Worm (Caenorhabditis elegans) whole organism, L3 larva: ENCODE data around the gene F12E12.6.

Source experiments
- R02D3.7 ChIP-seq: fragments of 150-350 bp; optimal IDR thresholded peaks from 2 replicates; lab custom pipeline; 2014; ENCODE audit warnings: missing biosample characterization, missing genetic modification characterization
- ZK546.5 ChIP-seq: sonication (generic microtip); optimal IDR thresholded peaks from 2 replicates; lab custom pipeline; 2017; ENCODE audit warnings: missing biosample characterization, missing genetic modification characterization
- aly-2 ChIP-seq: fragments of 150-350 bp; optimal IDR thresholded peaks from 2 replicates; lab custom pipeline; 2014; ENCODE audit warnings: missing biosample characterization, missing genetic modification characterization
- ceh-16 ChIP-seq: sonication (generic microtip); optimal IDR thresholded peaks from 2 replicates; lab custom pipeline; 2017; ENCODE audit warnings: missing biosample characterization, missing genetic modification characterization
- ceh-9 ChIP-seq: sonication (generic microtip); optimal IDR thresholded peaks from 2 replicates; lab custom pipeline; 2018; ENCODE audit warnings: missing biosample characterization, missing genetic modification characterization
- egl-27 ChIP-seq: sonication (generic microtip); optimal IDR thresholded peaks from 4 replicates; lab custom pipeline; 2017; ENCODE audit warnings: missing biosample characterization, missing genetic modification reagents, missing genetic modification characterization
- egl-5 ChIP-seq: fragments of 150-350 bp; optimal IDR thresholded peaks from 2 replicates; lab custom pipeline; 2017; ENCODE audit warnings: missing biosample characterization, missing genetic modification reagents, missing genetic modification characterization, inconsistent platforms
- elt-1 ChIP-seq: fragments of 150-350 bp; optimal IDR thresholded peaks from 2 replicates; lab custom pipeline; 2014; ENCODE audit warnings: missing biosample characterization, missing genetic modification characterization
- elt-3 ChIP-seq, 3 experiments: fragments of 150-350 bp in 1 of 3; sonication (generic microtip) in 2 of 3; optimal IDR thresholded peaks; 2 replicates in 2 of 3; 4 replicates in 1 of 3; lab custom pipeline; 2014 to 2017; ENCODE audit warnings: missing biosample characterization in 3 of 3, missing genetic modification characterization in 3 of 3
- eor-1 ChIP-seq, 2 experiments: fragments of 150-350 bp; optimal IDR thresholded peaks; 2 replicates each; lab custom pipeline; 2014 to 2018; ENCODE audit warnings: missing biosample characterization in 2 of 2, missing genetic modification characterization in 2 of 2
- fkh-10 ChIP-seq: sonication (generic microtip); optimal IDR thresholded peaks from 2 replicates; lab custom pipeline; 2017; ENCODE audit warnings: missing biosample characterization, missing genetic modification reagents, missing genetic modification characterization
- fkh-2 ChIP-seq: fragments of 150-350 bp; optimal IDR thresholded peaks from 2 replicates; lab custom pipeline; 2014; ENCODE audit warnings: missing biosample characterization, missing genetic modification reagents, missing genetic modification characterization
- fos-1 ChIP-seq: fragments of 150-350 bp; optimal IDR thresholded peaks from 2 replicates; lab custom pipeline; 2014; ENCODE audit warnings: missing biosample characterization, missing genetic modification characterization
- jun-1 ChIP-seq: fragments of 150-350 bp; optimal IDR thresholded peaks from 2 replicates; lab custom pipeline; 2014; ENCODE audit warnings: missing biosample characterization, missing genetic modification reagents, missing genetic modification characterization
- lin-39 ChIP-seq: fragments of 150-350 bp; optimal IDR thresholded peaks from 2 replicates; lab custom pipeline; 2018; ENCODE audit warnings: missing biosample characterization, missing genetic modification reagents, missing genetic modification characterization
- lsy-12 ChIP-seq: sonication (generic microtip); optimal IDR thresholded peaks from 2 replicates; lab custom pipeline; 2016; ENCODE audit warnings: mild to moderate bottlenecking, missing genetic modification characterization, missing compliant biosample characterization
- mml-1 ChIP-seq: fragments of 150-350 bp; sonication (generic microtip); optimal IDR thresholded peaks from 3 replicates; lab custom pipeline; 2014; ENCODE audit warnings: missing biosample characterization, missing genetic modification characterization
- nhr-11 ChIP-seq: fragments of 150-350 bp; optimal IDR thresholded peaks from 2 replicates; lab custom pipeline; 2014; ENCODE audit warnings: missing biosample characterization, missing genetic modification characterization
- nhr-12 ChIP-seq: fragments of 150-350 bp; optimal IDR thresholded peaks from 2 replicates; lab custom pipeline; 2014; ENCODE audit warnings: missing biosample characterization, missing genetic modification characterization
- nhr-23 ChIP-seq: fragments of 150-350 bp; optimal IDR thresholded peaks from 2 replicates; lab custom pipeline; 2014; ENCODE audit warnings: missing biosample characterization, missing genetic modification reagents, missing genetic modification characterization
- nhr-237 ChIP-seq: fragments of 150-350 bp; optimal IDR thresholded peaks from 2 replicates; lab custom pipeline; 2014; ENCODE audit warnings: missing biosample characterization, missing genetic modification characterization
- nhr-25 ChIP-seq: sonication (generic microtip); optimal IDR thresholded peaks from 2 replicates; lab custom pipeline; 2017; ENCODE audit warnings: missing biosample characterization, missing genetic modification characterization
- nhr-28 ChIP-seq: fragments of 150-350 bp; optimal IDR thresholded peaks from 2 replicates; lab custom pipeline; 2014; ENCODE audit warnings: missing biosample characterization, missing genetic modification characterization
- nhr-43 ChIP-seq: sonication (generic microtip); optimal IDR thresholded peaks from 2 replicates; lab custom pipeline; 2016; ENCODE audit warnings: mild to moderate bottlenecking, missing genetic modification characterization, missing compliant biosample characterization; ENCODE audit not compliant: poor library complexity, severe bottlenecking
- nhr-67 ChIP-seq: fragments of 150-350 bp; optimal IDR thresholded peaks from 2 replicates; lab custom pipeline; 2014; ENCODE audit warnings: missing biosample characterization, missing genetic modification characterization
- nhr-76 ChIP-seq: fragments of 150-350 bp; sonication (generic microtip); optimal IDR thresholded peaks from 5 replicates; lab custom pipeline; 2014; ENCODE audit warnings: missing biosample characterization, missing genetic modification characterization
- nhr-77 ChIP-seq: fragments of 150-350 bp; optimal IDR thresholded peaks from 2 replicates; lab custom pipeline; 2014; ENCODE audit warnings: missing biosample characterization, missing genetic modification characterization
- pqm-1 ChIP-seq: fragments of 150-350 bp; optimal IDR thresholded peaks from 2 replicates; lab custom pipeline; 2017; ENCODE audit warnings: missing biosample characterization, missing genetic modification characterization, inconsistent platforms
- sea-2 ChIP-seq: fragments of 150-350 bp; sonication (generic microtip); optimal IDR thresholded peaks from 4 replicates; lab custom pipeline; 2014; ENCODE audit warnings: missing biosample characterization, missing genetic modification reagents, missing genetic modification characterization
- snpc-4 ChIP-seq: fragments of 150-350 bp; optimal IDR thresholded peaks from 2 replicates; lab custom pipeline; 2014; ENCODE audit warnings: missing biosample characterization, missing genetic modification characterization
- tbx-2 ChIP-seq: sonication (generic microtip); optimal IDR thresholded peaks from 2 replicates; lab custom pipeline; 2016; ENCODE audit warnings: mild to moderate bottlenecking, missing genetic modification characterization, missing compliant biosample characterization
- unc-39 ChIP-seq: sonication (generic microtip); optimal IDR thresholded peaks from 4 replicates; lab custom pipeline; 2017; ENCODE audit warnings: missing biosample characterization, missing genetic modification characterization
- unc-62 ChIP-seq: fragments of 150-350 bp; sonication (generic microtip); optimal IDR thresholded peaks from 4 replicates; lab custom pipeline; 2014; ENCODE audit warnings: missing biosample characterization, missing genetic modification reagents, missing genetic modification characterization
- zag-1 ChIP-seq: fragments of 150-350 bp; optimal IDR thresholded peaks from 2 replicates; lab custom pipeline; 2014; ENCODE audit warnings: missing biosample characterization, missing genetic modification characterization

The F12E12.6 gene

DNA sequence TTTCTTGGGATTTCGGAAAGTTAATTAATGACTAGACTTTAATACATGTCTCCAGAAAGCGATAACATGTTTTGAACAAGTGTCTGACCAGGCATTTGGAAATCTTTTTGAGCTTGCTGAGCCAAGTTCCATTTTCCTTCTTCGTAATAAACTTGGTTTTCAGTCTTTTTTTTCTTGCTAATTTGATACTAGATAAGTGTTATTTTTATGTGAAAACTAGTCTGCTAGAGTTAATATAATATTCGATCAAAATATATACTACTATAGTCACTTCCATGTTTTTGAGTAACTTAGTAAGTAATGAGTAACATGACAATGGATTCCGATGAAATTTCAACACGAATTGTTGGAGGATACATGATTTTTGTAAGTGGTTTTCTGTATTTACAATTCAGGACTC lies 27.5 kb downstream of the F12E12.6 start, which contains the start of gene srx-110:
srx-110 (plus strand) TSS at position 301 of the 400 bp plus-strand sequence.
- TF ChIP-seq nhr-237 (tag; lab: Kevin White, UChicago) (no peak), lsy-12 (tag; lab: Kevin White, UChicago) (no peak)
- TF ChIP-seq, all 47 proteins: peak for 0

- TF ChIP-seq nhr-77 = no peak
- no peak for TF ChIP-seq nhr-237 (tag; lab: Kevin White, UChicago)
- no peak for TF ChIP-seq nhr-28 (tag; lab: Kevin White, UChicago)
- no peak for TF ChIP-seq fkh-2 (tag; lab: Kevin White, UChicago)
- no peak for TF ChIP-seq egl-27 (tag; lab: Kevin White, UChicago)
- no peak for TF ChIP-seq pqm-1 (tag; lab: Kevin White, UChicago)
- no peak for TF ChIP-seq ZK546.5
- TF ChIP-seq jun-1 (tag; lab: Kevin White, UChicago) = no peak
- TF ChIP-seq unc-62 (GFP tag; lab: Kevin White, UChicago) = no peak
- no peak for TF ChIP-seq elt-1 (tag; lab: Kevin White, UChicago)
- no peak for TF ChIP-seq elt-3 (tag; optimal IDR thresholded peaks at IDR 0.05; lab: Kevin White, UChicago)
- no peak for TF ChIP-seq unc-39
- no peak for TF ChIP-seq fkh-10 (GFP tag; lab: Kevin White, UChicago)
- TF ChIP-seq lin-39 = no peak
- TF ChIP-seq nhr-25 (tag; lab: Kevin White, UChicago) = no peak
- TF ChIP-seq fos-1 = no peak
- TF ChIP-seq egl-5 (tag; lab: Kevin White, UChicago) = no peak
- TF ChIP-seq eor-1 (tag; optimal IDR thresholded peaks at IDR 0.05; lab: Kevin White, UChicago) = no peak
- no peak for TF ChIP-seq nhr-67
- TF ChIP-seq snpc-4 (tag; lab: Kevin White, UChicago) = no peak
- TF ChIP-seq, all 47 proteins: peak for 0
Measured at ce11 chrII:3705320-3705719, 31.4 kb downstream of the F12E12.6 start, which contains the start of gene srx-108. Gene srx-108 (plus strand): TSS chrII:3705620.

ce11 chrII:3701305-3701704 lies 35.4 kb downstream of the F12E12.6 start, which contains the start of gene srx-105:
Gene srx-105 (minus strand): TSS chrII:3701405.
- TF ChIP-seq lin-39 (no peak), R02D3.7 (tag; lab: Kevin White, UChicago) (no peak), elt-1 (tag; lab: Kevin White, UChicago) (no peak), fkh-2 (tag; lab: Kevin White, UChicago) (no peak), nhr-12 (no peak), aly-2 (tag; lab: Kevin White, UChicago) (no peak), nhr-11 (tag; lab: Kevin White, UChicago) (no peak)

DNA sequence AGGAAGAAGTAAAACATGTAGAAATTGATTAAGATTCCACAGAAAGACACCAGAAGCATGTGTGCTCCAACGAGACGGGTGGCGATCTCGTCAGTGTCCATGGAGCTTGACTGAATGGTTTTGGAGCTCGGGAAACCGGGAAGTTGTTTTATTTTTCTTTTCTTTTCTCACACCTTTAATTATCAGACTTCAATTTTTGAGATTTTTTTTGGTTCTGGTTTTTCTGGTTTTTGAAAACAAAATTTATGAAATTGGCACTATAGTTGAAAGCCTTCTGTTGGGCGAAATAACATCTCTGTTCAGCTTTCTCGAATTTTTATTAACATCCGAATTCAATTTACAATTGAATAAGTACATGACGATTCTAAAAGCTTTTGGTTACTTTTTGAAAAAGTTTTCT lies 37.2 kb downstream of the F12E12.6 start, which contains the start of gene srx-104:
srx-104 (minus strand) TSS at position 101 of the 400 bp plus-strand sequence.
- TF ChIP-seq egl-27 (tag; lab: Kevin White, UChicago) (no peak), aly-2 (tag; lab: Kevin White, UChicago) (no peak), sea-2 (GFP tag; lab: Kevin White, UChicago) (no peak), fkh-10 (GFP tag; lab: Kevin White, UChicago) (no peak), nhr-12 (no peak), elt-1 (tag; lab: Kevin White, UChicago) (no peak), nhr-23 (no peak), nhr-43 (no peak), zag-1 (no peak)
- TF ChIP-seq, all 47 proteins: peak for 0

- TF ChIP-seq nhr-12 (no peak), ceh-16 (no peak), nhr-43 (no peak), snpc-4 (tag; lab: Kevin White, UChicago) (no peak), nhr-11 (tag; lab: Kevin White, UChicago) (no peak), sea-2 (GFP tag; lab: Kevin White, UChicago) (no peak), ZK546.5 (no peak), tbx-2 (tag; lab: Kevin White, UChicago) (no peak), mml-1 (tag; lab: Kevin White, UChicago) (no peak), elt-1 (tag; lab: Kevin White, UChicago) (no peak), lsy-12 (tag; lab: Kevin White, UChicago) (no peak)
Measured at ce11 chrII:3694664-3695063, 42.1 kb downstream of the F12E12.6 start, which contains the start of gene srx-102. Gene srx-102 (minus strand): TSS chrII:3694764.

DNA sequence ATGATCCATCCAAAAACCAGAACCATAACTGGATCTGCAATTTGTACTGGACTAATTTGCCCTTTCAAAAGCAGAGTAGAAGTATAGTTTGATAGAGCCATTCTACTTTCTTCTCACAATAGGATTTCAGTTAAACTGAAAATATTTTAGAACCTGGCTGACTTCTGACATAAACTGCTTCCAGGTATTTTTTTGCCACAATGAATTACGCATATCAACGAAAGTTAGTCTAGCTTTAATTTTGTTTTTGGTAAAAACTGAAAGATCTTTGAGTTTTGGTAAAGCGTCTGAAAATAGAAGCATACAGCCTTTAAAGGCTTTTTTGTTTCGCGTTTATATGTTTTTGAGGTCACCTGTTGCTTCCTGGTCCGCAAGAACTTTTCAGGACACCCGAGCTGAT lies 46.1 kb downstream of the F12E12.6 start, which contains the start of gene srx-101:
srx-101 (minus strand) TSS at position 101 of the 400 bp plus-strand sequence.
- TF ChIP-seq nhr-67 (no peak), ceh-9 (no peak), nhr-237 (tag; lab: Kevin White, UChicago) (no peak), tbx-2 (tag; lab: Kevin White, UChicago) (no peak), nhr-77 (no peak), nhr-76 (tag; lab: Kevin White, UChicago) (no peak)
